Worm (Caenorhabditis elegans): ENCODE measurements around the gene exos-4.2.

DNA sequence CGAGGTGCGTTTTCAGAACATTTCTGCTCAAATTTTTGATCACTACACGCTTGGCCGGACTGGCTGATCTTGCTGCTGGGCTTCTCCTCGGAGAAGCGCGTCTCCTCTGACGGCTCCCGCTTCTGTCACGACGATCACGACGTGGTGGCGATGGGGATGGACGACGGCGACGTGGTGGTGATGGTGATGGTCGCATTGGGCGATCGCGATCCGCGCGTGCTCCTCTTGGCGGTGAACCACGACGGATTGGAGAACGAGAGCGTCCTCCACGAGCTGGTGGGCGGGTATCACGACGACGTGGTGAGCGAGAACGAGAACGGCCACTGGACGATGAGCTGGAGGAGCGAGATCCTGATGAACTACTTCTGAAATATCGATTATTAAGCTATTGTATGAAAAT lies 6.6 kb upstream of the exos-4.2 start:
- no peak for TF ChIP-seq tra-4 (tag; optimal IDR thresholded peaks at IDR 0.05)
- TF ChIP-seq ets-7 (tag; optimal IDR thresholded peaks at IDR 0.05) = no peak
- no peak for TF ChIP-seq flt-1 (GFP tag; IDR thresholded peaks at IDR 0.05)
- TF ChIP-seq ama-1 (optimal IDR thresholded peaks at IDR 0.05) = no peak
- TF ChIP-seq hnd-1 (tag; optimal IDR thresholded peaks at IDR 0.05) = no peak
- TF ChIP-seq ceh-36 (tag; optimal IDR thresholded peaks at IDR 0.05) = no peak
- TF ChIP-seq ceh-13 (GFP tag; optimal IDR thresholded peaks at IDR 0.05) = no peak
- TF ChIP-seq B0310.2 (tag; optimal IDR thresholded peaks at IDR 0.05) = no peak
- TF ChIP-seq sea-1 (GFP tag; conservative IDR thresholded peaks at IDR 0.05) = no peak
- TF ChIP-seq hmg-4 (GFP tag; optimal IDR thresholded peaks at IDR 0.05) = no peak
- TF ChIP-seq tbx-11 (GFP tag; IDR thresholded peaks at IDR 0.05) = no peak
